Fruit fly (Drosophila melanogaster) whole organism, pupa: Measurements from ENCODE around the gene EMC2A.

ENCODE experiments used
- CG10348 ChIP-seq: fragments of 200-800 bp; sonication (Bioruptor generic); IDR thresholded peaks from 2 replicates; pipeline ENCODE4 v1.3.6; 2022; ENCODE audit warnings: missing biosample characterization, missing genetic modification characterization
- CG12605 ChIP-seq: fragments of 200-800 bp; sonication (Bioruptor generic); IDR thresholded peaks from 2 replicates; pipeline ENCODE4 v1.3.6; 2022; ENCODE audit warnings: missing biosample characterization, missing genetic modification characterization
- CG13204 ChIP-seq: fragments of 200-800 bp; sonication (Bioruptor generic); optimal IDR thresholded peaks from 2 replicates; lab custom pipeline; 2018; ENCODE audit warnings: missing biosample characterization, mild to moderate bottlenecking, missing genetic modification characterization, moderate library complexity
- CG14655 ChIP-seq: fragments of 200-800 bp; sonication (Bioruptor generic); optimal IDR thresholded peaks from 3 replicates; lab custom pipeline; 2017; ENCODE audit warnings: mild to moderate bottlenecking, missing biosample characterization, missing genetic modification reagents, missing genetic modification characterization
- CG4496 ChIP-seq: fragments of 200-800 bp; sonication (Bioruptor generic); IDR thresholded peaks from 3 replicates; pipeline ENCODE4 v1.3.6; 2022; ENCODE audit warnings: missing biosample characterization, missing genetic modification characterization
- EcR ChIP-seq: fragments of 200-800 bp; sonication (Bioruptor generic); optimal IDR thresholded peaks from 3 replicates; lab custom pipeline; 2019; ENCODE audit warnings: missing biosample characterization, missing genetic modification characterization, mild to moderate bottlenecking, moderate library complexity, missing genetic modification reagents
- fd96Ca ChIP-seq: fragments of 200-800 bp; sonication (Bioruptor generic); IDR thresholded peaks from 3 replicates; pipeline ENCODE4 v1.3.6; 2022; ENCODE audit warnings: missing biosample characterization, missing genetic modification characterization
- gl ChIP-seq: fragments of 200-800 bp; sonication (Bioruptor generic); optimal IDR thresholded peaks from 2 replicates; lab custom pipeline; 2018; ENCODE audit warnings: missing biosample characterization, mild to moderate bottlenecking, missing genetic modification characterization
- rn ChIP-seq: fragments of 200-800 bp; sonication (Bioruptor generic); IDR thresholded peaks from 2 replicates; pipeline ENCODE4 v1.3.6; 2022; ENCODE audit warnings: missing biosample characterization, missing genetic modification characterization

- TF ChIP-seq gl (tag; lab: Kevin White, UChicago) (no peak), fd96Ca (no peak), EcR (GFP tag; lab: Kevin White, UChicago) (no peak), CG13204 (GFP tag; lab: Kevin White, UChicago) (no peak), CG12605 (GFP tag; lab: Robert Waterston, UW) (no peak), CG10348 (no peak), rn (GFP tag; lab: Robert Waterston, UW) (no peak), CG14655 (GFP tag; lab: Kevin White, UChicago) (no peak), CG4496 (GFP tag; lab: Robert Waterston, UW) (no peak)
These were observed 35.6 kb upstream of the EMC2A start, which contains the start of gene CG31268 for dm6 chr3R:17031502-17031901.
